Fruit fly (Drosophila melanogaster) whole organism, embryonic: ENCODE results near the gene Cbp20.

ENCODE experiments used
- Adf1 ChIP-seq: fragments of 200-800 bp; sonication (Bioruptor generic); IDR thresholded peaks from 2 replicates; pipeline ENCODE4 v1.3.6; 2022; ENCODE audit warnings: missing biosample characterization, missing genetic modification characterization
- CG10543 ChIP-seq: fragments of 200-800 bp; sonication (Bioruptor generic); optimal IDR thresholded peaks from 3 replicates; lab custom pipeline; 2017; ENCODE audit warnings: missing biosample characterization, mild to moderate bottlenecking, missing genetic modification characterization, moderate library complexity
- CG11504 ChIP-seq: fragments of 200-800 bp; sonication (Bioruptor generic); optimal IDR thresholded peaks from 3 replicates; lab custom pipeline; 2019; ENCODE audit warnings: missing biosample characterization, mild to moderate bottlenecking, missing genetic modification characterization, moderate library complexity
- CG12155 ChIP-seq: fragments of 200-800 bp; sonication (Bioruptor generic); optimal IDR thresholded peaks from 3 replicates; lab custom pipeline; 2016; ENCODE audit warnings: missing biosample characterization, missing genetic modification characterization
- CG12299 ChIP-seq: fragments of 200-800 bp; sonication (Bioruptor generic); optimal IDR thresholded peaks from 2 replicates; lab custom pipeline; 2018; ENCODE audit warnings: missing biosample characterization, mild to moderate bottlenecking, missing genetic modification characterization
- CG13287 ChIP-seq: fragments of 200-800 bp; sonication (Bioruptor generic); IDR thresholded peaks from 2 replicates; pipeline ENCODE4 v1.3.6; 2022; ENCODE audit warnings: missing biosample characterization, missing genetic modification characterization; ENCODE audit not compliant: partially characterized antibody
- CG13894 ChIP-seq: fragments of 200-800 bp; sonication (Bioruptor generic); optimal IDR thresholded peaks from 3 replicates; lab custom pipeline; 2018; ENCODE audit warnings: missing biosample characterization, mild to moderate bottlenecking, missing genetic modification characterization, moderate library complexity
- CG16779 ChIP-seq: fragments of 200-800 bp; sonication (Bioruptor generic); IDR thresholded peaks from 2 replicates; pipeline ENCODE4 v1.3.6; 2022; ENCODE audit warnings: missing biosample characterization, missing genetic modification characterization
- CG16813 ChIP-seq: fragments of 200-800 bp; sonication (Bioruptor generic); IDR thresholded peaks from 3 replicates; pipeline ENCODE4 v1.3.6; 2022; ENCODE audit warnings: missing biosample characterization, missing genetic modification characterization; ENCODE audit not compliant: partially characterized antibody
- CG2199 ChIP-seq: fragments of 200-800 bp; sonication (Bioruptor generic); IDR thresholded peaks from 3 replicates; pipeline ENCODE4 v1.3.6; 2022; ENCODE audit warnings: missing biosample characterization, missing genetic modification characterization
- CG3726 ChIP-seq: fragments of 200-800 bp; sonication (Bioruptor generic); IDR thresholded peaks from 3 replicates; pipeline ENCODE4, ENCODE4 v1.3.6; 2022; ENCODE audit warnings: missing biosample characterization, missing genetic modification characterization
- CG42726 ChIP-seq: fragments of 200-800 bp; sonication (Bioruptor generic); IDR thresholded peaks from 2 replicates; pipeline ENCODE4 v1.3.6; 2022; ENCODE audit warnings: missing biosample characterization, missing genetic modification characterization; ENCODE audit not compliant: partially characterized antibody
- CG6254 ChIP-seq: fragments of 200-800 bp; sonication (Bioruptor generic); optimal IDR thresholded peaks from 3 replicates; lab custom pipeline; 2017; ENCODE audit warnings: mild to moderate bottlenecking, missing biosample characterization, missing genetic modification reagents, missing genetic modification characterization
- CG7745 ChIP-seq: fragments of 200-800 bp; sonication (Bioruptor generic); optimal IDR thresholded peaks from 2 replicates; lab custom pipeline; 2018; ENCODE audit warnings: missing biosample characterization, mild to moderate bottlenecking, missing genetic modification characterization, moderate library complexity
- CkIIα-i1 ChIP-seq: fragments of 200-800 bp; sonication (Bioruptor generic); IDR thresholded peaks from 2 replicates; pipeline ENCODE4 v1.3.6; 2022; ENCODE audit warnings: missing biosample characterization, missing genetic modification characterization
- Dip2 ChIP-seq: fragments of 200-800 bp; sonication (Bioruptor generic); IDR thresholded peaks from 2 replicates; pipeline ENCODE4 v1.3.6; 2022; ENCODE audit warnings: missing biosample characterization, missing genetic modification characterization
- Dip3 ChIP-seq: fragments of 200-800 bp; sonication (Bioruptor generic); optimal IDR thresholded peaks from 3 replicates; lab custom pipeline; 2016; ENCODE audit warnings: missing biosample characterization, missing genetic modification characterization
- HLH3B ChIP-seq: fragments of 200-800 bp; sonication (Bioruptor generic); IDR thresholded peaks from 2 replicates; pipeline ENCODE4 v1.3.6; 2022; ENCODE audit warnings: missing biosample characterization, missing genetic modification characterization
- Hey ChIP-seq: fragments of 200-800 bp; sonication (Bioruptor generic); optimal IDR thresholded peaks from 3 replicates; lab custom pipeline; 2018; ENCODE audit warnings: missing biosample characterization, mild to moderate bottlenecking, missing genetic modification characterization
- Hsf ChIP-seq: fragments of 200-800 bp; sonication (Bioruptor generic); optimal IDR thresholded peaks from 3 replicates; lab custom pipeline; 2016; ENCODE audit warnings: missing biosample characterization, missing genetic modification characterization
- NC2β ChIP-seq: fragments of 200-800 bp; sonication (Bioruptor generic); optimal IDR thresholded peaks from 2 replicates; lab custom pipeline; 2016; ENCODE audit warnings: missing biosample characterization, missing genetic modification characterization
- Nf-YC ChIP-seq: fragments of 200-800 bp; optimal IDR thresholded peaks from 3 replicates; lab custom pipeline; 2019; ENCODE audit warnings: missing biosample characterization, mild to moderate bottlenecking, missing genetic modification characterization, moderate library complexity
- Tbp ChIP-seq: fragments of >200 bp; optimal IDR thresholded peaks from 2 replicates; lab custom pipeline; 2018; ENCODE audit warnings: missing biosample characterization, missing genetic modification characterization
- abd-A ChIP-seq: fragments of 200-800 bp; sonication (Bioruptor generic); optimal IDR thresholded peaks from 3 replicates; lab custom pipeline; 2019; ENCODE audit warnings: missing biosample characterization, mild to moderate bottlenecking, missing genetic modification characterization, moderate library complexity
- amos ChIP-seq: fragments of 200-800 bp; sonication (Bioruptor generic); IDR thresholded peaks from 2 replicates; pipeline ENCODE4 v1.3.6; 2022; ENCODE audit warnings: missing biosample characterization, missing genetic modification characterization; ENCODE audit not compliant: partially characterized antibody
- ato ChIP-seq: fragments of 200-800 bp; sonication (Bioruptor generic); IDR thresholded peaks from 2 replicates; pipeline ENCODE4 v1.3.6; 2022; ENCODE audit warnings: missing biosample characterization, missing genetic modification characterization; ENCODE audit not compliant: partially characterized antibody
- bowl ChIP-seq: fragments of 200-800 bp; sonication (Bioruptor generic); IDR thresholded peaks from 2 replicates; pipeline ENCODE4 v1.3.6; 2022; ENCODE audit warnings: missing biosample characterization, missing genetic modification characterization
- cg ChIP-seq: fragments of 200-800 bp; sonication (Bioruptor generic); optimal IDR thresholded peaks from 3 replicates; lab custom pipeline; 2019; ENCODE audit warnings: missing biosample characterization, mild to moderate bottlenecking, missing genetic modification characterization, moderate library complexity
- cwo ChIP-seq: fragments of 200-800 bp; sonication (Bioruptor generic); optimal IDR thresholded peaks from 3 replicates; lab custom pipeline; 2017; ENCODE audit warnings: missing biosample characterization, missing genetic modification characterization, mild to moderate bottlenecking, moderate library complexity, missing genetic modification reagents
- dpn ChIP-seq, 2 experiments: fragments of 200-800 bp; sonication (Bioruptor generic); optimal IDR thresholded peaks; 3 replicates each; lab custom pipeline; 2016; ENCODE audit warnings: missing biosample characterization in 2 of 2, missing genetic modification characterization in 2 of 2
- ewg ChIP-seq: fragments of 200-800 bp; sonication (Bioruptor generic); optimal IDR thresholded peaks from 3 replicates; lab custom pipeline; 2017; ENCODE audit warnings: mild to moderate bottlenecking, missing biosample characterization, missing genetic modification reagents, missing genetic modification characterization
- gcm ChIP-seq: fragments of 200-800 bp; sonication (Bioruptor generic); optimal IDR thresholded peaks from 2 replicates; lab custom pipeline; 2019; ENCODE audit warnings: missing biosample characterization, mild to moderate bottlenecking, missing genetic modification characterization, moderate library complexity
- insv ChIP-seq, 2 experiments: fragments of 200-800 bp; sonication (Bioruptor generic); optimal IDR thresholded peaks; 3 replicates each; lab custom pipeline; 2016 to 2018; ENCODE audit warnings: missing biosample characterization in 2 of 2, missing genetic modification characterization in 2 of 2
- jing ChIP-seq: fragments of 200-800 bp; sonication (Bioruptor generic); optimal IDR thresholded peaks from 2 replicates; lab custom pipeline; 2018; ENCODE audit warnings: missing biosample characterization, mild to moderate bottlenecking, missing genetic modification characterization
- jumu ChIP-seq: fragments of 200-800 bp; sonication (Bioruptor generic); optimal IDR thresholded peaks from 3 replicates; lab custom pipeline; 2016; ENCODE audit warnings: missing biosample characterization, missing genetic modification characterization
- kah ChIP-seq: fragments of 200-800 bp; sonication (Bioruptor generic); optimal IDR thresholded peaks from 2 replicates; lab custom pipeline; 2018; ENCODE audit warnings: missing biosample characterization, mild to moderate bottlenecking, missing genetic modification characterization
- ken ChIP-seq: fragments of 200-800 bp; sonication (Bioruptor generic); IDR thresholded peaks from 3 replicates; pipeline ENCODE4 v1.3.6; 2022; ENCODE audit warnings: missing biosample characterization, missing genetic modification characterization
- mirr ChIP-seq: fragments of 200-800 bp; sonication (Bioruptor generic); optimal IDR thresholded peaks from 3 replicates; lab custom pipeline; 2018; ENCODE audit warnings: missing biosample characterization, mild to moderate bottlenecking, missing genetic modification characterization
- pros ChIP-seq: fragments of 200-800 bp; sonication (Bioruptor generic); optimal IDR thresholded peaks from 3 replicates; lab custom pipeline; 2019; ENCODE audit warnings: missing biosample characterization, mild to moderate bottlenecking, missing genetic modification characterization, moderate library complexity
- scrt ChIP-seq: fragments of 200-800 bp; sonication (Bioruptor generic); optimal IDR thresholded peaks from 2 replicates; lab custom pipeline; 2018; ENCODE audit warnings: missing biosample characterization, mild to moderate bottlenecking, missing genetic modification characterization, moderate library complexity
- sna ChIP-seq: fragments of 200-800 bp; sonication (Bioruptor generic); IDR thresholded peaks from 2 replicates; pipeline ENCODE4 v1.3.6; 2022; ENCODE audit warnings: missing biosample characterization, missing genetic modification characterization; ENCODE audit not compliant: partially characterized antibody
- so ChIP-seq: fragments of 200-800 bp; sonication (Bioruptor generic); IDR thresholded peaks from 3 replicates; pipeline ENCODE4 v1.3.6; 2022; ENCODE audit warnings: missing biosample characterization, missing genetic modification characterization
- sqz ChIP-seq: fragments of 200-800 bp; sonication (Bioruptor generic); optimal IDR thresholded peaks from 3 replicates; lab custom pipeline; 2018; ENCODE audit warnings: missing biosample characterization, mild to moderate bottlenecking, missing genetic modification characterization
- sr ChIP-seq: fragments of 200-800 bp; sonication (Bioruptor generic); IDR thresholded peaks from 3 replicates; pipeline ENCODE4 v1.3.6; 2022; ENCODE audit warnings: missing biosample characterization, missing genetic modification characterization
- yki ChIP-seq: fragments of >200 bp; optimal IDR thresholded peaks from 3 replicates; lab custom pipeline; 2018
- zen2 ChIP-seq: fragments of 200-800 bp; sonication (Bioruptor generic); IDR thresholded peaks from 3 replicates; pipeline ENCODE4 v1.3.6; 2022; ENCODE audit warnings: missing biosample characterization, missing genetic modification characterization; ENCODE audit not compliant: partially characterized antibody
- zf30C ChIP-seq: fragments of 200-800 bp; sonication (Bioruptor generic); optimal IDR thresholded peaks from 3 replicates; lab custom pipeline; 2018; ENCODE audit warnings: missing biosample characterization, mild to moderate bottlenecking, missing genetic modification characterization

Cbp20 gene

dm6 chr3R:18121385-18122151 is 42.9 kb upstream of the Cbp20 start (continued):
- TF ChIP-seq CG10543 (GFP tag; lab: Kevin White, UChicago) (peak; percentile 49), CG42726 (GFP tag; lab: Robert Waterston, UW) (0 out of 2 replicates have a peak, but pooled peaks have one; percentile 8), jumu (GFP tag; lab: Kevin White, UChicago) (no peak), scrt (GFP tag; lab: Kevin White, UChicago) (peak; percentile 99), sqz (GFP tag; lab: Kevin White, UChicago) (peak; percentile 11), cg (GFP tag; lab: Kevin White, UChicago) (peak; percentile 97), CG13287 (GFP tag; lab: Robert Waterston, UW) (peak; percentile 51), HLH3B (GFP tag; lab: Robert Waterston, UW) (peak; percentile 35; the same call in 1 of the 2 replicates), ato (GFP tag; lab: Robert Waterston, UW) (peak; percentile 15; the same call in 1 of the 2 replicates), Hsf (GFP tag; lab: Kevin White, UChicago) (no peak), CG13894 (tag; lab: Kevin White, UChicago) (no peak), abd-A (tag; lab: Kevin White, UChicago) (peak; percentile 49), CG2199 (GFP tag; lab: Robert Waterston, UW) (peak; percentile 71; the same call in 2 of the 3 replicates), CG3726 (GFP tag; lab: Robert Waterston, UW) (no peak), Dip3 (GFP tag; lab: Kevin White, UChicago) (no peak), jing (GFP tag; lab: Kevin White, UChicago) (peak; percentile 23), CG12299 (tag; lab: Kevin White, UChicago) (no peak), NC2β (GFP tag; lab: Kevin White, UChicago) (peak; percentile 13), mirr (GFP tag; lab: Kevin White, UChicago) (peak; percentile 8), CG16779 (0 out of 2 replicates have a peak, but pooled peaks have one; percentile 48), pros (GFP tag; lab: Kevin White, UChicago) (peak; percentile 37), gcm (GFP tag; lab: Kevin White, UChicago) (peak; percentile 68), insv (GFP tag; optimal IDR thresholded peaks at IDR 0.05; lab: Kevin White, UChicago) (peak in 1 of 2 experiments; percentile 61), sr (GFP tag; lab: Robert Waterston, UW) (peak; percentile 49; the same call in 2 of the 3 replicates), CG7745 (tag; lab: Kevin White, UChicago) (no peak), Nf-YC (tag; lab: Kevin White, UChicago) (peak; percentile 99), yki (lab: Kevin White, UChicago) (peak; percentile 11), CG11504 (tag; lab: Kevin White, UChicago) (peak; percentile 11), zf30C (GFP tag; lab: Kevin White, UChicago) (peak; percentile 13), CG6254 (GFP tag; lab: Kevin White, UChicago) (no peak), cwo (peak; percentile 4), Adf1 (GFP tag; lab: Robert Waterston, UW) (peak; percentile 60; the same call in 1 of the 2 replicates), CG12155 (no peak), ken (0 out of 3 replicates have a peak, but pooled peaks have one; percentile 19), Hey (tag; lab: Kevin White, UChicago) (peak; percentile 44), zen2 (GFP tag; lab: Robert Waterston, UW) (peak; percentile 53; the same call in 2 of the 3 replicates), dpn (GFP tag; optimal IDR thresholded peaks at IDR 0.05; lab: Kevin White, UChicago) (peak in 1 of 2 experiments; percentile 6), so (peak; percentile 31; the same call in 1 of the 3 replicates), Dip2 (no peak), kah (GFP tag; lab: Kevin White, UChicago) (peak; percentile 37), sna (GFP tag; lab: Robert Waterston, UW) (0 out of 2 replicates have a peak, but pooled peaks have one; percentile 69), amos (GFP tag; lab: Robert Waterston, UW) (peak; percentile 25; the same call in 1 of the 2 replicates), CG16813 (0 out of 3 replicates have a peak, but pooled peaks have one; percentile 13), ewg (GFP tag; lab: Kevin White, UChicago) (peak; percentile 87), bowl (GFP tag; lab: Robert Waterston, UW) (no peak), Tbp (peak; percentile 80), CkIIα-i1 (no peak)
